Worm (Caenorhabditis elegans) whole organism, L1 larva: ENCODE results near the gene Y38H6C.13.

ENCODE experiments used
- C04F5.9 ChIP-seq: sonication (generic microtip); optimal IDR thresholded peaks from 2 replicates; lab custom pipeline; 2016; ENCODE audit warnings: missing genetic modification characterization, missing compliant biosample characterization
- C34B4.2 ChIP-seq: sonication (generic microtip); optimal IDR thresholded peaks from 2 replicates; lab custom pipeline; 2017; ENCODE audit warnings: mild to moderate bottlenecking, missing genetic modification characterization, missing compliant biosample characterization
- F16B12.6 ChIP-seq: fragments of 150-350 bp; optimal IDR thresholded peaks from 2 replicates; lab custom pipeline; 2014; ENCODE audit warnings: missing biosample characterization, missing genetic modification characterization
- alr-1 ChIP-seq: fragments of 200-800 bp; sonication (Bioruptor generic); optimal IDR thresholded peaks from 2 replicates; lab custom pipeline; 2018; ENCODE audit warnings: borderline replicate concordance, mild to moderate bottlenecking, missing genetic modification characterization, missing compliant biosample characterization
- aly-2 ChIP-seq: fragments of 150-350 bp; optimal IDR thresholded peaks from 2 replicates; lab custom pipeline; 2014; ENCODE audit warnings: missing biosample characterization, missing genetic modification characterization
- ama-1 ChIP-seq: fragments of 150-350 bp; optimal IDR thresholded peaks from 2 replicates; lab custom pipeline; 2014
- ceh-8 ChIP-seq: fragments of 200-800 bp; sonication (Bioruptor generic); optimal IDR thresholded peaks from 2 replicates; lab custom pipeline; 2018; ENCODE audit warnings: mild to moderate bottlenecking, missing genetic modification characterization, moderate library complexity, missing compliant biosample characterization
- ceh-88 ChIP-seq: fragments of 200-800 bp; sonication (Bioruptor generic); IDR thresholded peaks from 2 replicates; pipeline ENCODE4 v1.3.6; 2022; ENCODE audit warnings: missing genetic modification characterization, missing compliant biosample characterization
- dpl-1 ChIP-seq, 3 experiments: fragments of 150-350 bp in 2 of 3; sonication (generic microtip) in 1 of 3; optimal IDR thresholded peaks; 2 replicates each; lab custom pipeline; 2014 to 2017; ENCODE audit warnings: missing biosample characterization in 3 of 3, missing genetic modification characterization in 3 of 3, missing genetic modification reagents in 3 of 3
- efl-1 ChIP-seq, 4 experiments: fragments of 150-350 bp; optimal IDR thresholded peaks in 3 of 4; peaks in 1 of 4; 1 replicate in 1 of 4; 2 replicates in 3 of 4; lab custom pipeline; 2014; ENCODE audit warnings: missing biosample characterization in 2 of 4, missing genetic modification characterization in 2 of 4, missing genetic modification reagents in 2 of 4
- egl-13 ChIP-seq: sonication (generic microtip); optimal IDR thresholded peaks from 2 replicates; lab custom pipeline; 2016; ENCODE audit warnings: missing genotype, missing genetic modification reagents, missing genetic modification characterization, missing compliant biosample characterization
- elt-2 ChIP-seq: sonication (generic microtip); optimal IDR thresholded peaks from 2 replicates; lab custom pipeline; 2016; ENCODE audit warnings: missing genetic modification characterization, mild to moderate bottlenecking, inconsistent platforms, missing compliant biosample characterization, missing genetic modification reagents
- fkh-8 ChIP-seq: sonication (generic microtip); optimal IDR thresholded peaks from 2 replicates; lab custom pipeline; 2016; ENCODE audit warnings: mild to moderate bottlenecking, missing genetic modification characterization, missing compliant biosample characterization
- hlh-17 ChIP-seq: fragments of 200-800 bp; sonication (Bioruptor generic); optimal IDR thresholded peaks from 2 replicates; lab custom pipeline; 2018; ENCODE audit warnings: missing genetic modification characterization, mild to moderate bottlenecking, missing compliant biosample characterization, moderate library complexity, borderline replicate concordance
- hpl-2 ChIP-seq: fragments of 150-350 bp; optimal IDR thresholded peaks from 2 replicates; lab custom pipeline; 2014; ENCODE audit warnings: missing biosample characterization, missing genetic modification reagents, missing genetic modification characterization
- lin-13 ChIP-seq: fragments of 150-350 bp; optimal IDR thresholded peaks from 2 replicates; lab custom pipeline; 2014; ENCODE audit warnings: missing biosample characterization, missing genetic modification reagents, missing genetic modification characterization
- lin-15B ChIP-seq: fragments of 150-350 bp; sonication (generic microtip); optimal IDR thresholded peaks from 3 replicates; lab custom pipeline; 2014; ENCODE audit warnings: missing biosample characterization, missing genetic modification characterization
- lin-35 ChIP-seq, 2 experiments: fragments of 150-350 bp; optimal IDR thresholded peaks; 2 replicates each; lab custom pipeline; 2014; ENCODE audit warnings: missing biosample characterization in 2 of 2, missing genetic modification characterization in 2 of 2, missing genetic modification reagents in 2 of 2
- lsy-2 ChIP-seq, 2 experiments: fragments of 150-350 bp; optimal IDR thresholded peaks; 2 replicates each; lab custom pipeline; 2014; ENCODE audit warnings: missing biosample characterization in 2 of 2, missing genetic modification characterization in 2 of 2
- mab-9 ChIP-seq: fragments of 200-800 bp; sonication (Bioruptor generic); IDR thresholded peaks from 2 replicates; pipeline ENCODE4 v1.3.6; 2022; ENCODE audit warnings: missing genetic modification reagents, missing genetic modification characterization, missing compliant biosample characterization
- mef-2 ChIP-seq: fragments of 150-350 bp; optimal IDR thresholded peaks from 2 replicates; lab custom pipeline; 2014; ENCODE audit warnings: missing biosample characterization, missing genetic modification characterization
- nhr-20 ChIP-seq: sonication (generic microtip); optimal IDR thresholded peaks from 2 replicates; lab custom pipeline; 2016; ENCODE audit warnings: mild to moderate bottlenecking, missing genetic modification characterization, missing compliant biosample characterization
- nhr-28 ChIP-seq: fragments of 150-350 bp; optimal IDR thresholded peaks from 2 replicates; lab custom pipeline; 2014; ENCODE audit warnings: missing biosample characterization, missing genetic modification characterization
- nhr-71 ChIP-seq: sonication (generic microtip); optimal IDR thresholded peaks from 2 replicates; lab custom pipeline; 2016; ENCODE audit warnings: mild to moderate bottlenecking, missing genetic modification characterization, moderate library complexity, missing compliant biosample characterization
- nhr-76 ChIP-seq: sonication (generic microtip); optimal IDR thresholded peaks from 2 replicates; lab custom pipeline; 2017; ENCODE audit warnings: missing biosample characterization, missing genetic modification characterization
- nhr-77 ChIP-seq: fragments of 150-350 bp; optimal IDR thresholded peaks from 2 replicates; lab custom pipeline; 2014; ENCODE audit warnings: missing biosample characterization, missing genetic modification characterization
- nhr-84 ChIP-seq: sonication (generic microtip); optimal IDR thresholded peaks from 2 replicates; lab custom pipeline; 2017; ENCODE audit warnings: missing biosample characterization, missing genetic modification characterization
- nhr-90 ChIP-seq: sonication (generic microtip); optimal IDR thresholded peaks from 2 replicates; lab custom pipeline; 2016; ENCODE audit warnings: mild to moderate bottlenecking, missing genetic modification characterization, missing compliant biosample characterization; ENCODE audit not compliant: poor library complexity
- pax-3 ChIP-seq: fragments of 200-800 bp; sonication (Bioruptor generic); optimal IDR thresholded peaks from 2 replicates; lab custom pipeline; 2018; ENCODE audit warnings: mild to moderate bottlenecking, missing genetic modification characterization, moderate library complexity, missing compliant biosample characterization
- rnt-1 ChIP-seq: sonication (generic microtip); optimal IDR thresholded peaks from 2 replicates; lab custom pipeline; 2016; ENCODE audit warnings: mild to moderate bottlenecking, missing genetic modification characterization, moderate library complexity, missing compliant biosample characterization
- skn-1 ChIP-seq: fragments of 150-350 bp; optimal IDR thresholded peaks from 2 replicates; lab custom pipeline; 2014; ENCODE audit warnings: missing biosample characterization, missing genetic modification characterization
- snpc-4 ChIP-seq: fragments of 150-350 bp; optimal IDR thresholded peaks from 2 replicates; lab custom pipeline; 2014; ENCODE audit warnings: missing biosample characterization, missing genetic modification characterization
- sox-4 ChIP-seq: sonication (generic microtip); optimal IDR thresholded peaks from 2 replicates; lab custom pipeline; 2016; ENCODE audit warnings: missing genetic modification characterization, missing compliant biosample characterization
- sptf-1 ChIP-seq: fragments of 150-350 bp; optimal IDR thresholded peaks from 2 replicates; lab custom pipeline; 2014; ENCODE audit warnings: missing biosample characterization, missing genetic modification characterization
- sup-37 ChIP-seq: fragments of 200-800 bp; sonication (Bioruptor generic); optimal IDR thresholded peaks from 2 replicates; lab custom pipeline; 2018; ENCODE audit warnings: mild to moderate bottlenecking, missing genetic modification characterization, missing compliant biosample characterization
- swsn-7 ChIP-seq: sonication (generic microtip); optimal IDR thresholded peaks from 2 replicates; lab custom pipeline; 2016; ENCODE audit warnings: missing genetic modification characterization, missing compliant biosample characterization
- tlp-1 ChIP-seq: fragments of 150-350 bp; optimal IDR thresholded peaks from 2 replicates; lab custom pipeline; 2014; ENCODE audit warnings: missing biosample characterization, missing genetic modification characterization
- unc-130 ChIP-seq: fragments of 150-350 bp; optimal IDR thresholded peaks from 2 replicates; lab custom pipeline; 2017; ENCODE audit warnings: missing biosample characterization, missing genetic modification characterization, inconsistent platforms
- unc-86 ChIP-seq: sonication (generic microtip); optimal IDR thresholded peaks from 2 replicates; lab custom pipeline; 2016; ENCODE audit warnings: missing genetic modification characterization, missing compliant biosample characterization
- zag-1 ChIP-seq: fragments of 150-350 bp; optimal IDR thresholded peaks from 2 replicates; lab custom pipeline; 2014; ENCODE audit warnings: missing biosample characterization, missing genetic modification characterization
- zip-4 ChIP-seq: fragments of 200-800 bp; sonication (Bioruptor generic); optimal IDR thresholded peaks from 2 replicates; lab custom pipeline; 2018; ENCODE audit warnings: mild to moderate bottlenecking, missing genetic modification characterization, moderate library complexity, missing compliant biosample characterization
- ztf-4 ChIP-seq: fragments of 150-350 bp; optimal IDR thresholded peaks from 2 replicates; lab custom pipeline; 2014; ENCODE audit warnings: missing biosample characterization, missing genetic modification characterization

The Y38H6C.13 gene

ce11 chrV:20544610-20545009 lies 17.0 kb downstream of the Y38H6C.13 start:
- TF ChIP-seq nhr-71 (peak; percentile 27), swsn-7 (tag; lab: Kevin White, UChicago) (no peak), unc-86 (tag; lab: Kevin White, UChicago) (peak; percentile 19), skn-1 (tag; lab: Kevin White, UChicago) (peak; percentile 22), mab-9 (GFP tag; lab: Robert Waterston, UW) (no peak), fkh-8 (tag; lab: Kevin White, UChicago) (no peak), efl-1 (optimal IDR thresholded peaks at IDR 0.05; lab: Kevin White, UChicago) (no peak), efl-1 (GFP tag; optimal IDR thresholded peaks at IDR 0.05 in 1 of 2; lab: Kevin White, UChicago) (no peak), lin-13 (GFP tag; lab: Kevin White, UChicago) (no peak), F16B12.6 (tag; lab: Kevin White, UChicago) (no peak), tlp-1 (tag; lab: Kevin White, UChicago) (no peak), hpl-2 (no peak), sup-37 (no peak), C04F5.9 (tag; lab: Kevin White, UChicago) (no peak), hlh-17 (GFP tag; lab: Kevin White, UChicago) (no peak), nhr-76 (tag; lab: Kevin White, UChicago) (no peak), sox-4 (tag; lab: Kevin White, UChicago) (no peak), nhr-20 (tag; lab: Kevin White, UChicago) (peak; percentile 6), alr-1 (tag; lab: Kevin White, UChicago) (no peak), nhr-77 (tag; lab: Kevin White, UChicago) (no peak), elt-2 (tag; lab: Kevin White, UChicago) (peak; percentile 53), unc-130 (no peak), lin-35 (GFP tag; optimal IDR thresholded peaks at IDR 0.05; lab: Kevin White, UChicago) (peak in 1 of 2 experiments; percentile 28), nhr-90 (tag; lab: Kevin White, UChicago) (no peak)

- TF ChIP-seq C34B4.2 (tag; lab: Kevin White, UChicago) (no peak), elt-2 (tag; lab: Kevin White, UChicago) (peak; percentile 37)
Measured at ce11 chrV:20545742-20546141, 18.1 kb downstream of the Y38H6C.13 start.

- TF ChIP-seq lin-15B (tag; lab: Kevin White, UChicago) = no peak
- TF ChIP-seq mef-2 (tag; lab: Kevin White, UChicago) = no peak
- TF ChIP-seq egl-13 (tag; lab: Kevin White, UChicago) = no peak
- no peak for TF ChIP-seq F16B12.6 (tag; lab: Kevin White, UChicago)
- no peak for TF ChIP-seq ceh-88
- no peak for TF ChIP-seq zip-4 (GFP tag; lab: Kevin White, UChicago)
- TF ChIP-seq lsy-2 (tag; optimal IDR thresholded peaks at IDR 0.05; lab: Kevin White, UChicago) = no peak
- no peak for TF ChIP-seq pax-3 (tag; lab: Kevin White, UChicago)
- TF ChIP-seq sptf-1 (tag; lab: Kevin White, UChicago) = no peak
- no peak for TF ChIP-seq ama-1 (lab: Kevin White, UChicago)
- TF ChIP-seq sup-37 = no peak
- no peak for TF ChIP-seq lin-35 (GFP tag; optimal IDR thresholded peaks at IDR 0.05; lab: Kevin White, UChicago)
- no peak for TF ChIP-seq snpc-4
- TF ChIP-seq nhr-84 (tag; lab: Kevin White, UChicago) = no peak
- TF ChIP-seq zag-1 (tag; lab: Kevin White, UChicago) = no peak
- TF ChIP-seq nhr-28 = no peak
- TF ChIP-seq nhr-90 (tag; lab: Kevin White, UChicago) = no peak
Measured at ce11 chrV:20547048-20547447, 19.5 kb downstream of the Y38H6C.13 start, which contains the start of gene Y38H6C.18. TSS of gene Y38H6C.18 (minus strand) at chrV:20547148.

- TF ChIP-seq rnt-1 (tag; lab: Kevin White, UChicago) (no peak), lin-13 (GFP tag; lab: Kevin White, UChicago) (no peak), aly-2 (tag; lab: Kevin White, UChicago) (no peak), elt-2 (tag; lab: Kevin White, UChicago) (no peak), dpl-1 (GFP tag; optimal IDR thresholded peaks at IDR 0.05; lab: Kevin White, UChicago) (no peak), ceh-8 (no peak), nhr-84 (tag; lab: Kevin White, UChicago) (no peak), snpc-4 (no peak), ztf-4 (no peak)
Measured at ce11 chrV:20551096-20551495, 23.5 kb downstream of the Y38H6C.13 start, which contains the start of gene Y38H6C.20. TSS of gene Y38H6C.20 (minus strand) at chrV:20551196.
